Worm (Caenorhabditis elegans): ENCODE results near the gene ttr-17.

Gene ttr-17

ce11 chrIV:11032288-11032687 is 34.5 kb downstream of the ttr-17 start, which contains the start of gene hrg-6:
Gene hrg-6, plus strand, starts transcription at chrIV:11032588.
- no peak for TF ChIP-seq unc-62 (GFP tag; optimal IDR thresholded peaks at IDR 0.05)

- no peak for TF ChIP-seq unc-62 (GFP tag; optimal IDR thresholded peaks at IDR 0.05)
Observed at ce11 chrIV:11031640-11032039, 35.2 kb downstream of the ttr-17 start.

ce11 chrIV:11030893-11031292 is 35.9 kb downstream of the ttr-17 start, which contains the start of gene hrg-4:
Gene hrg-4, minus strand, starts transcription at chrIV:11030993.
- no peak for TF ChIP-seq unc-62 (GFP tag; optimal IDR thresholded peaks at IDR 0.05)

ce11 chrIV:11030117-11030516 is 36.7 kb downstream of the ttr-17 start:
- TF ChIP-seq unc-62 (GFP tag; optimal IDR thresholded peaks at IDR 0.05) = no peak

ce11 chrIV:11029412-11029811 is 37.4 kb downstream of the ttr-17 start, which contains the start of gene hrg-5:
Gene hrg-5, minus strand, starts transcription at chrIV:11029428.
- TF ChIP-seq unc-62 (GFP tag; optimal IDR thresholded peaks at IDR 0.05) = no peak

- no peak for TF ChIP-seq unc-62 (GFP tag; optimal IDR thresholded peaks at IDR 0.05)
Observed at ce11 chrIV:11027560-11027959, 39.3 kb downstream of the ttr-17 start.

ce11 chrIV:11026648-11027047 is 40.2 kb downstream of the ttr-17 start:
- TF ChIP-seq unc-62 (GFP tag; optimal IDR thresholded peaks at IDR 0.05) = no peak

DNA sequence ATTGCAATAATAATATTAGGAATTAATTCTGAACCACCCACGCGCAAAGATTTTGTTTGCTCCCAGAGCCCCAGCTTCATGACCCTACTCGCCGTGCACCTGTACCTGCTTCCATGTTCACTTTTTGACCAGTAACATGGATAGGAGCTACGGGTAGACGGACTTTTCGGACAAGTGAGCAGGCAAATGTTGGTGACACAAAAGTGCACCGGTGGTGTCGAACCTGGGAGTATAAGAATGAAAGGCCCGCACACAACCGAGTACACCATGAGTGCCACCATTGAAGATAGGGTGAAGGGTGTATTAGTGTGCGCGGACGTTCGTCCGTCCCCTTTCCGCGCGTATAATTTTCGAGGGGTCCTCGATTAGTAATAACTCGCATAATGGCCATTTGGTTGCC is 40.9 kb downstream of the ttr-17 start:
- TF ChIP-seq unc-62 (GFP tag; optimal IDR thresholded peaks at IDR 0.05) = no peak

DNA sequence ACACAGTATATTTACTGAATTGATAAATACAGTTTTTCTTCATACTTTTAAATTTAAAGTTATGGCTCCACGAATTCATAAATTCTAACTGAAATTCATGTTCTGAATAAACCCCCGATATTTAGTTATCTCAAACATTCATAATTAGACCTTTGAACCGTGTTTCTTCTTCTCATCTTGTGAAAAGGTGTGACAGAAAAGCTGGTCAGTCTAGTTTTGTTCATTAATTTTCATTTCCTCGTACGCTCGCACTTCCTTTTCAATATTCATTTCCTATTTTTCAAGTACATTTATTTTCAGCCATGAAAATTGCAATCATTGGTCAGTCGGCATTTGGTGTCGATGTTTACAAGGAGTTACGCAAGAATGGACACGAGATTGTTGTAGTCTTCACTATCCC is 44.5 kb downstream of the ttr-17 start, which contains the start of gene alh-3:
Gene alh-3, plus strand, starts transcription at position 301 of the 400 bp plus-strand sequence.
- TF ChIP-seq unc-62 (GFP tag; optimal IDR thresholded peaks at IDR 0.05) = no peak

DNA sequence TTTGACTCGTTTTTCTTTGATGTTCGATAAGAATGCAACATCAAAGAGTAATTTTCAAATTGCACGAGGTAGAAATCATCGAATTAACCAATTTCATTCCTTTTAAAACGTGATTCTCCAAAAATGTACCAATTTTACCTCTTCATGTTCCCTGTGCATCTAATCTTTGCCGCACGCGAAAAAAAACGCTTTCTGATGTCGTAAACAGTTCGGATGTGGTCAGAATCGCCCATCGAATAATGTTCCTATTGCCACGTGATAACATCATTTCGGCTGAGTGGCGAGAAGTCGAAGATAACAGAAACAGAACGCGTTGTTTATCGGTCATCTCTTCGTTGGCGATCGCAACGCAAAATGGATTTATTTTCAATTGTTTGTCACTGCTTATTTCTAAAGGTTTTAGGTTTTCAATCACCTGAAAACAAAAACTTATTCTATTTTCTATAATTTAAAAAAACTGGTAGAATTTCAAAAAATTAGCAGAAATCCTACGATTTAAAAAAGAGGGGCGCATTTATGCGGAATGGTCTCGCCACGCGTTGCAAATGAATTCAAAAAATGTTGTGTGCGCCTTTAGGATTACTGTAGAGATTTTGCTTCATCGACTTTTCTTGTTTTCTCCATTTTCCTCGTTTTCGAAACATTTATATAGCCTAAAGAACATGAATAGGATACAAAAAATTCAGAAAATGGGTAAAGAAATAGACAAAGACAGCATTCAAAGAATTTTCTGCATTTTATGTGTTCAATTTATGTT is 45.1 kb downstream of the ttr-17 start, which contains the start of gene mogs-1:
Gene mogs-1, minus strand, starts transcription at position 417 of the 757 bp plus-strand sequence.
- no peak for TF ChIP-seq unc-62 (GFP tag; optimal IDR thresholded peaks at IDR 0.05)

DNA sequence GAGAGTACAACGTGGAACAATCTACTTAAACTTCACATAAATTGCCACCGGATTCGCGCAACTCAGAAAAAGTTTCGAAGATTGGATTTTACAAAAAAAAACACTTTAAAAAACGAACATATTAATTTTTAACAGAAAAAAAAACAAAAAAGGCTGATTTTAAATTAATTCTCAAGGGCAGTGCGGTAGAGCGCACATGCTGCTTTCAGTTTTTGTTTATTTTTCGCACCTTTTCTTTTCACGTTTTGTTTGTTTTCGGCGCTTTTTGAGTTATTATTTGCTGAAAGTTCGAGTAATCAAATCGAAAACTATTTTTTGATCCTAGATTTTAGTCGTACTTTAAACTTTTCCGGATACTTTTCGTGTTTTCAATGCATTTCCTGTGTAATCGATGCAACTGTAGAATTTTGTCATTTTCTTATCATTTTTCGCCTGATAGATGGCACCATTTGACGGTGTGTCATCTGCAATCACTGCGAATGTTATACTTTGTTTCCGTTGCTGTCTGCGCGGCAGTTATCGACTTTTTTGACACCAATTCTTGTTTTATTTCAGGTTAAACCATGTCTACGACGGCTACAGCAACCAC is 46.8 kb downstream of the ttr-17 start, which contains the start of gene F13H10.8:
Gene F13H10.8, plus strand, starts transcription at position 556 of the 589 bp plus-strand sequence.
- no peak for TF ChIP-seq unc-62 (GFP tag; optimal IDR thresholded peaks at IDR 0.05)

Measured in whole organism, dauer.